Fruit fly (Drosophila melanogaster) whole organism, prepupa: ENCODE measurements around the gene bsk.

Experiments
- CG10631 ChIP-seq: fragments of 200-800 bp; sonication (Bioruptor generic); optimal IDR thresholded peaks from 2 replicates; lab custom pipeline; 2016; ENCODE audit warnings: missing biosample characterization, missing genetic modification characterization
- CG10669 ChIP-seq: fragments of 200-800 bp; sonication (Bioruptor generic); optimal IDR thresholded peaks from 3 replicates; lab custom pipeline; 2018; ENCODE audit warnings: missing biosample characterization, mild to moderate bottlenecking, missing genetic modification characterization, moderate library complexity
- CG11762 ChIP-seq: fragments of 200-800 bp; sonication (Bioruptor generic); optimal IDR thresholded peaks from 3 replicates; lab custom pipeline; 2016; ENCODE audit warnings: missing biosample characterization, missing genetic modification characterization; ENCODE audit not compliant: insufficient read depth
- CG15336 ChIP-seq: fragments of 200-800 bp; sonication (Bioruptor generic); IDR thresholded peaks from 2 replicates; pipeline ENCODE4 v1.3.6; 2022; ENCODE audit warnings: missing biosample characterization, missing genetic modification characterization
- CG3032 ChIP-seq: fragments of 200-800 bp; optimal IDR thresholded peaks from 2 replicates; lab custom pipeline; 2019; ENCODE audit warnings: missing biosample characterization, mild to moderate bottlenecking, missing genetic modification characterization, moderate library complexity
- CG31627 ChIP-seq: fragments of 200-800 bp; sonication (Bioruptor generic); optimal IDR thresholded peaks from 3 replicates; lab custom pipeline; 2016; ENCODE audit warnings: missing biosample characterization, missing genetic modification characterization
- CG32006 ChIP-seq: fragments of 200-800 bp; sonication (Bioruptor generic); optimal IDR thresholded peaks from 3 replicates; lab custom pipeline; 2017; ENCODE audit warnings: missing biosample characterization, mild to moderate bottlenecking, missing genetic modification characterization
- CG34406 ChIP-seq: fragments of 200-800 bp; sonication (Bioruptor generic); optimal IDR thresholded peaks from 3 replicates; lab custom pipeline; 2016; ENCODE audit warnings: missing biosample characterization, missing genetic modification characterization
- CG3919 ChIP-seq: fragments of 200-800 bp; sonication (Bioruptor generic); optimal IDR thresholded peaks from 3 replicates; lab custom pipeline; 2016; ENCODE audit warnings: missing biosample characterization, missing genetic modification characterization
- CG4318 ChIP-seq: fragments of 200-800 bp; sonication (Bioruptor generic); optimal IDR thresholded peaks from 3 replicates; lab custom pipeline; 2017; ENCODE audit warnings: missing biosample characterization, mild to moderate bottlenecking, missing genetic modification characterization
- CG6276 ChIP-seq: fragments of 200-800 bp; sonication (Bioruptor generic); optimal IDR thresholded peaks from 2 replicates; lab custom pipeline; 2017; ENCODE audit warnings: missing biosample characterization, mild to moderate bottlenecking, missing genetic modification characterization
- CG6792 ChIP-seq: fragments of 200-800 bp; sonication (Bioruptor generic); optimal IDR thresholded peaks from 3 replicates; lab custom pipeline; 2016; ENCODE audit warnings: missing biosample characterization, missing genetic modification characterization
- CG6808 ChIP-seq: fragments of 200-800 bp; sonication (Bioruptor generic); optimal IDR thresholded peaks from 3 replicates; lab custom pipeline; 2017; ENCODE audit warnings: missing biosample characterization, missing genetic modification characterization, mild to moderate bottlenecking, moderate library complexity, missing genetic modification reagents
- CG6854 ChIP-seq: fragments of 200-800 bp; sonication (Bioruptor generic); optimal IDR thresholded peaks from 2 replicates; lab custom pipeline; 2017; ENCODE audit warnings: missing biosample characterization, mild to moderate bottlenecking, missing genetic modification characterization
- CG8119 ChIP-seq: fragments of 200-800 bp; sonication (Bioruptor generic); IDR thresholded peaks from 3 replicates; pipeline ENCODE4 v1.3.6; 2022; ENCODE audit warnings: missing biosample characterization, missing genetic modification characterization
- CG8319 ChIP-seq: fragments of 200-800 bp; sonication (Bioruptor generic); optimal IDR thresholded peaks from 3 replicates; lab custom pipeline; 2016; ENCODE audit warnings: missing biosample characterization, missing genetic modification characterization
- CG8632 ChIP-seq: fragments of 200-800 bp; sonication (Bioruptor generic); optimal IDR thresholded peaks from 3 replicates; lab custom pipeline; 2016; ENCODE audit warnings: missing biosample characterization, missing genetic modification characterization
- CG9139 ChIP-seq: fragments of 200-800 bp; sonication (Bioruptor generic); optimal IDR thresholded peaks from 3 replicates; lab custom pipeline; 2017; ENCODE audit warnings: missing biosample characterization, mild to moderate bottlenecking, missing genetic modification characterization
- Eip75B ChIP-seq: fragments of 200-800 bp; sonication (Bioruptor generic); optimal IDR thresholded peaks from 3 replicates; lab custom pipeline; 2016; ENCODE audit warnings: missing biosample characterization, missing genetic modification characterization
- Eip78C ChIP-seq: fragments of 200-800 bp; sonication (Bioruptor generic); peaks from one replicate; lab custom pipeline; 2016; ENCODE audit warnings: missing biosample characterization, missing genetic modification characterization
- Ets96B ChIP-seq: fragments of 200-800 bp; optimal IDR thresholded peaks from 2 replicates; lab custom pipeline; 2019; ENCODE audit warnings: missing biosample characterization, mild to moderate bottlenecking, missing genetic modification characterization, moderate library complexity
- Gug ChIP-seq: fragments of 200-800 bp; sonication (Bioruptor generic); IDR thresholded peaks from 2 replicates; pipeline ENCODE4 v1.3.6; 2022; ENCODE audit warnings: missing biosample characterization, missing genetic modification characterization
- Hr4 ChIP-seq: fragments of 200-800 bp; sonication (Bioruptor generic); optimal IDR thresholded peaks from 3 replicates; lab custom pipeline; 2016; ENCODE audit warnings: missing biosample characterization, missing genetic modification characterization
- Lpt ChIP-seq: fragments of 200-800 bp; sonication (Bioruptor generic); optimal IDR thresholded peaks from 3 replicates; lab custom pipeline; 2016; ENCODE audit warnings: missing biosample characterization, missing genetic modification characterization
- Met ChIP-seq: fragments of 200-800 bp; sonication (Bioruptor generic); optimal IDR thresholded peaks from 3 replicates; lab custom pipeline; 2016; ENCODE audit warnings: missing biosample characterization, missing genetic modification characterization
- OdsH ChIP-seq: fragments of 200-800 bp; sonication (Bioruptor generic); optimal IDR thresholded peaks from 3 replicates; lab custom pipeline; 2016; ENCODE audit warnings: missing biosample characterization, missing genetic modification characterization
- Sox102F ChIP-seq: fragments of 200-800 bp; sonication (Bioruptor generic); optimal IDR thresholded peaks from 2 replicates; lab custom pipeline; 2016; ENCODE audit warnings: missing biosample characterization, mild to moderate bottlenecking, missing genetic modification characterization
- Sox14 ChIP-seq: fragments of 200-800 bp; sonication (Bioruptor generic); optimal IDR thresholded peaks from 3 replicates; lab custom pipeline; 2016; ENCODE audit warnings: missing biosample characterization, missing genetic modification characterization
- Sox15 ChIP-seq: fragments of 200-800 bp; sonication (Bioruptor generic); optimal IDR thresholded peaks from 3 replicates; lab custom pipeline; 2016; ENCODE audit warnings: missing biosample characterization, missing genetic modification characterization
- achi ChIP-seq: fragments of 200-800 bp; sonication (Bioruptor generic); optimal IDR thresholded peaks from 3 replicates; lab custom pipeline; 2016; ENCODE audit warnings: missing biosample characterization, missing genetic modification characterization
- acj6 ChIP-seq: fragments of 200-800 bp; sonication (Bioruptor generic); optimal IDR thresholded peaks from 3 replicates; lab custom pipeline; 2016; ENCODE audit warnings: missing biosample characterization, missing genetic modification characterization
- cyc ChIP-seq: fragments of 200-800 bp; sonication (Bioruptor generic); optimal IDR thresholded peaks from 3 replicates; lab custom pipeline; 2016; ENCODE audit warnings: missing biosample characterization, missing genetic modification characterization
- dac ChIP-seq: fragments of 200-800 bp; sonication (Bioruptor generic); optimal IDR thresholded peaks from 2 replicates; lab custom pipeline; 2017; ENCODE audit warnings: missing biosample characterization, mild to moderate bottlenecking, missing genetic modification characterization
- dsx ChIP-seq: fragments of 200-800 bp; optimal IDR thresholded peaks from 3 replicates; lab custom pipeline; 2019; ENCODE audit warnings: missing biosample characterization, mild to moderate bottlenecking, missing genetic modification characterization, moderate library complexity; ENCODE audit not compliant: poor library complexity, severe bottlenecking
- esn ChIP-seq: fragments of 200-800 bp; sonication (Bioruptor generic); optimal IDR thresholded peaks from 2 replicates; lab custom pipeline; 2016; ENCODE audit warnings: missing biosample characterization, mild to moderate bottlenecking, missing genetic modification characterization, moderate library complexity
- fd59A ChIP-seq: fragments of 200-800 bp; sonication (Bioruptor generic); optimal IDR thresholded peaks from 2 replicates; lab custom pipeline; 2017; ENCODE audit warnings: missing biosample characterization, mild to moderate bottlenecking, missing genetic modification characterization, missing genetic modification reagents
- fkh ChIP-seq: fragments of 200-800 bp; sonication (Bioruptor generic); optimal IDR thresholded peaks from 3 replicates; lab custom pipeline; 2017; ENCODE audit warnings: missing biosample characterization, mild to moderate bottlenecking, missing genetic modification characterization, moderate library complexity
- lz ChIP-seq: fragments of 200-800 bp; sonication (Bioruptor generic); optimal IDR thresholded peaks from 3 replicates; lab custom pipeline; 2016; ENCODE audit warnings: missing biosample characterization, missing genetic modification characterization
- net ChIP-seq: fragments of 200-800 bp; sonication (Bioruptor generic); optimal IDR thresholded peaks from 3 replicates; lab custom pipeline; 2016; ENCODE audit warnings: missing biosample characterization, missing genetic modification characterization
- pdm3 ChIP-seq: fragments of 200-800 bp; sonication (Bioruptor generic); optimal IDR thresholded peaks from 3 replicates; lab custom pipeline; 2016; ENCODE audit warnings: missing biosample characterization, missing genetic modification characterization
- salr ChIP-seq, 2 experiments: fragments of 200-800 bp; sonication (Bioruptor generic); optimal IDR thresholded peaks; 3 replicates each; lab custom pipeline; 2016 to 2018; ENCODE audit warnings: missing biosample characterization in 2 of 2, missing genetic modification characterization in 2 of 2, mild to moderate bottlenecking in 1 of 2
- ss ChIP-seq, 2 experiments: fragments of 200-800 bp; sonication (Bioruptor generic); optimal IDR thresholded peaks; 2 replicates in 1 of 2; 3 replicates in 1 of 2; lab custom pipeline; 2017 to 2018; ENCODE audit warnings: mild to moderate bottlenecking in 2 of 2, missing biosample characterization in 2 of 2, missing genetic modification characterization in 2 of 2, moderate library complexity in 1 of 2
- vri ChIP-seq: fragments of 200-800 bp; sonication (Bioruptor generic); optimal IDR thresholded peaks from 3 replicates; lab custom pipeline; 2016; ENCODE audit warnings: missing biosample characterization, mild to moderate bottlenecking, missing genetic modification characterization

bsk gene

dm6 chr2L:10232152-10232816 is 18.0 kb downstream of the bsk start, which contains the start of gene eEF1delta:
Gene eEF1delta, plus strand, starts transcription at chr2L:10232507.
- no peak for TF ChIP-seq dsx (GFP tag; lab: Kevin White, UChicago)
- TF ChIP-seq Sox102F (GFP tag; lab: Kevin White, UChicago), result no peak
- no peak for TF ChIP-seq CG32006 (GFP tag; lab: Kevin White, UChicago)
- TF ChIP-seq pdm3 (GFP tag; lab: Kevin White, UChicago), result no peak
- no peak for TF ChIP-seq CG31627 (GFP tag; lab: Kevin White, UChicago)
- TF ChIP-seq fkh, result no peak
- no peak for TF ChIP-seq dac (GFP tag; lab: Kevin White, UChicago)

dm6 chr2L:10231510-10231909 is 18.8 kb downstream of the bsk start, which contains the start of gene ova:
Gene ova, minus strand, starts transcription at chr2L:10231692.
- TF ChIP-seq OdsH (GFP tag; lab: Kevin White, UChicago) (no peak), Ets96B (no peak), Sox14 (GFP tag; lab: Kevin White, UChicago) (no peak), CG4318 (no peak), CG6854 (GFP tag; lab: Kevin White, UChicago) (no peak), CG31627 (GFP tag; lab: Kevin White, UChicago) (no peak), CG3919 (GFP tag; lab: Kevin White, UChicago) (no peak), lz (GFP tag; lab: Kevin White, UChicago) (no peak), Eip75B (no peak), CG8319 (GFP tag; lab: Kevin White, UChicago) (no peak), CG10669 (GFP tag; lab: Kevin White, UChicago) (no peak), CG9139 (GFP tag; lab: Kevin White, UChicago) (no peak), CG15336 (GFP tag; lab: Robert Waterston, UW) (no peak)
- TF ChIP-seq, all 60 proteins: peak for 0

- TF ChIP-seq CG10631 (peak; percentile 52), OdsH (GFP tag; lab: Kevin White, UChicago) (peak; percentile 57), Eip75B (peak; percentile 58), Eip78C (GFP tag; lab: Kevin White, UChicago) (peak; percentile 84), Sox15 (GFP tag; lab: Kevin White, UChicago) (peak; percentile 2), Gug (GFP tag; lab: Robert Waterston, UW) (no peak), CG34406 (GFP tag; lab: Kevin White, UChicago) (peak; percentile 36), CG3032 (peak; percentile 38), CG8632 (GFP tag; lab: Kevin White, UChicago) (peak; percentile 29), CG10669 (GFP tag; lab: Kevin White, UChicago) (peak; percentile 51), fkh (peak; percentile 5), CG6808 (peak; percentile 14), CG8319 (GFP tag; lab: Kevin White, UChicago) (peak; percentile 4), CG31627 (GFP tag; lab: Kevin White, UChicago) (peak; percentile 32), CG11762 (no peak), esn (GFP tag; lab: Kevin White, UChicago) (peak; percentile 55), CG32006 (GFP tag; lab: Kevin White, UChicago) (no peak), CG6792 (peak; percentile 32), Sox102F (GFP tag; lab: Kevin White, UChicago) (peak; percentile 45), CG15336 (GFP tag; lab: Robert Waterston, UW) (peak; percentile 49; the same call in 1 of the 2 replicates), Ets96B (peak; percentile 11), fd59A (GFP tag; lab: Kevin White, UChicago) (no peak), ss (GFP tag; optimal IDR thresholded peaks at IDR 0.05; lab: Kevin White, UChicago) (peak in 1 of 2 experiments; percentile 27), cyc (GFP tag; lab: Kevin White, UChicago) (peak; percentile 0), CG6276 (GFP tag; lab: Kevin White, UChicago) (no peak), CG8119 (GFP tag; lab: Robert Waterston, UW) (peak; percentile 51; the same call in 2 of the 3 replicates), Met (peak; percentile 54), Sox14 (GFP tag; lab: Kevin White, UChicago) (peak; percentile 61), dac (GFP tag; lab: Kevin White, UChicago) (peak; percentile 24), achi (GFP tag; lab: Kevin White, UChicago) (peak; percentile 42), salr (GFP tag; optimal IDR thresholded peaks at IDR 0.05; lab: Kevin White, UChicago) (no peak), net (GFP tag; lab: Kevin White, UChicago) (no peak), vri (GFP tag; lab: Kevin White, UChicago) (peak; percentile 4), CG9139 (GFP tag; lab: Kevin White, UChicago) (no peak), Lpt (peak; percentile 31), dsx (GFP tag; lab: Kevin White, UChicago) (peak; percentile 17), acj6 (peak; percentile 43), Hr4 (GFP tag; lab: Kevin White, UChicago) (peak; percentile 71)
Observed at dm6 chr2L:10231092-10231494, 19.2 kb downstream of the bsk start.
